Worm (Caenorhabditis elegans): ENCODE data around the gene lbp-4.

The lbp-4 gene

ce11 chrV:7798079-7798478, 22.3 kb upstream of the lbp-4 start, which contains the start of gene ZK742.7 (continued):
- TF ChIP-seq hlh-12 (tag; optimal IDR thresholded peaks at IDR 0.05) (no peak), rcor-1 (GFP tag; IDR thresholded peaks at IDR 0.05) (no peak), mxl-1 (tag; optimal IDR thresholded peaks at IDR 0.05) (no peak)

ce11 chrV:7803563-7803962, 16.8 kb upstream of the lbp-4 start:
- TF ChIP-seq chd-7 (tag; optimal IDR thresholded peaks at IDR 0.05) (no peak), F33H1.4 (GFP tag; IDR thresholded peaks at IDR 0.05) (peak; percentile 80), lin-35 (GFP tag; optimal IDR thresholded peaks at IDR 0.05) (no peak), lsl-1 (GFP tag; optimal IDR thresholded peaks at IDR 0.05) (peak; percentile 71)

- TF ChIP-seq madf-6 (GFP tag; IDR thresholded peaks at IDR 0.05) (peak; percentile 93), nfya-1 (tag; optimal IDR thresholded peaks at IDR 0.05; ENCODE audit: borderline replicate concordance, insufficient read depth) (no peak), D2030.7 (GFP tag; IDR thresholded peaks at IDR 0.05) (peak; percentile 68), nhr-27 (tag; optimal IDR thresholded peaks at IDR 0.05) (no peak), atf-7 (tag; optimal IDR thresholded peaks at IDR 0.05) (no peak), cebp-1 (GFP tag; IDR thresholded peaks at IDR 0.05) (no peak), cebp-1 (tag; optimal IDR thresholded peaks at IDR 0.05) (peak; percentile 61), nhr-90 (tag; optimal IDR thresholded peaks at IDR 0.05) (no peak), egl-44 (GFP tag; IDR thresholded peaks at IDR 0.05) (no peak), C17E4.6 (GFP tag; IDR thresholded peaks at IDR 0.05) (0 out of 2 replicates have a peak, but pooled peaks have one; percentile 28), cebp-2 (GFP tag; IDR thresholded peaks at IDR 0.05) (no peak), C06A6.2 (GFP tag; conservative IDR thresholded peaks at IDR 0.05) (no peak), xnd-1 (tag; optimal IDR thresholded peaks at IDR 0.05) (peak; percentile 58), F37B4.10 (GFP tag; IDR thresholded peaks at IDR 0.05) (no peak), tbx-9 (tag; optimal IDR thresholded peaks at IDR 0.05; ENCODE audit: borderline replicate concordance) (no peak), B0035.1 (tag; optimal IDR thresholded peaks at IDR 0.05) (no peak), F33H1.4 (GFP tag; IDR thresholded peaks at IDR 0.05) (peak; percentile 65), madf-8 (GFP tag; conservative IDR thresholded peaks at IDR 0.05) (peak; percentile 83), ceh-91 (GFP tag; IDR thresholded peaks at IDR 0.05) (peak; percentile 71), ccch-3 (GFP tag; optimal IDR thresholded peaks at IDR 0.05) (no peak), ets-4 (GFP tag; optimal IDR thresholded peaks at IDR 0.05) (no peak), attf-6 (GFP tag; IDR thresholded peaks at IDR 0.05) (peak; percentile 52; the same call in 1 of the 2 replicates), Y79H2A.3 (GFP tag; conservative IDR thresholded peaks at IDR 0.05) (no peak), nhr-179 (tag; optimal IDR thresholded peaks at IDR 0.05) (no peak), bed-1 (GFP tag; IDR thresholded peaks at IDR 0.05) (no peak), rcor-1 (GFP tag; IDR thresholded peaks at IDR 0.05) (no peak), somi-1 (GFP tag; optimal IDR thresholded peaks at IDR 0.05) (no peak), mcd-1 (GFP tag; IDR thresholded peaks at IDR 0.05) (peak; percentile 83), dpl-1 (GFP tag; optimal IDR thresholded peaks at IDR 0.05) (peak; percentile 51), T26A5.8 (tag; optimal IDR thresholded peaks at IDR 0.05) (no peak), snpc-1.3 (tag; optimal IDR thresholded peaks at IDR 0.05; ENCODE audit: insufficient read depth) (no peak), ztf-18 (tag; optimal IDR thresholded peaks at IDR 0.05) (peak; percentile 32), dox-1 (GFP tag; IDR thresholded peaks at IDR 0.05) (peak; percentile 73; the same call in 1 of the 2 replicates), unc-130 (GFP tag; optimal IDR thresholded peaks at IDR 0.05) (no peak), rec-8 (tag; optimal IDR thresholded peaks at IDR 0.05) (no peak), nhr-80 (tag; optimal IDR thresholded peaks at IDR 0.05) (peak; percentile 47), hlh-26 (GFP tag; conservative IDR thresholded peaks at IDR 0.05) (no peak), gei-17 (GFP tag; optimal IDR thresholded peaks at IDR 0.05) (no peak), ceh-58 (GFP tag; IDR thresholded peaks at IDR 0.05) (no peak)
Observed at ce11 chrV:7804064-7804800, 16.1 kb upstream of the lbp-4 start, which contains the start of gene uvs-1. Gene uvs-1, minus strand, starts transcription at chrV:7804208.

Measured in whole organism, young adult.